Worm (Caenorhabditis elegans): ENCODE results near the gene F21C10.6.

ce11 chrV:9085845-9086244, 38.4 kb upstream of the F21C10.6 start:
- TF ChIP-seq Y5F2A.4 (GFP tag; optimal IDR thresholded peaks at IDR 0.05): no peak
- no peak for TF ChIP-seq F37D6.2 (tag; optimal IDR thresholded peaks at IDR 0.05)
- TF ChIP-seq F49E8.2 (tag; optimal IDR thresholded peaks at IDR 0.05; ENCODE audit: borderline replicate concordance): no peak
- TF ChIP-seq R02D3.7 (tag; optimal IDR thresholded peaks at IDR 0.05): no peak
- TF ChIP-seq unc-62 (GFP tag; optimal IDR thresholded peaks at IDR 0.05 in 1 of 2): peak in 1 of 2 experiments; percentile 83
- no peak for TF ChIP-seq unc-62 (tag; optimal IDR thresholded peaks at IDR 0.05)
- TF ChIP-seq nhr-11 (tag; optimal IDR thresholded peaks at IDR 0.05): no peak
- peak; percentile 17 for TF ChIP-seq cey-2 (tag; optimal IDR thresholded peaks at IDR 0.05; ENCODE audit: borderline replicate concordance, insufficient read depth)
- TF ChIP-seq ces-1 (GFP tag; optimal IDR thresholded peaks at IDR 0.05): no peak
- no peak for TF ChIP-seq unc-39 (tag; optimal IDR thresholded peaks at IDR 0.05)
